Worm (Caenorhabditis elegans) whole organism, mixed stage, embryonic: ENCODE results near the gene ugt-2.

Experiments used
- M03D4.4 ChIP-seq: sonication (generic microtip); optimal IDR thresholded peaks from 2 replicates; lab custom pipeline; 2017; ENCODE audit warnings: mild to moderate bottlenecking, missing genetic modification characterization, missing compliant biosample characterization
- bed-3 ChIP-seq: fragments of 200-800 bp; sonication (Bioruptor generic); optimal IDR thresholded peaks from 3 replicates; lab custom pipeline; 2018; ENCODE audit warnings: mild to moderate bottlenecking, missing genetic modification characterization, moderate library complexity, missing compliant biosample characterization
- ceh-39 ChIP-seq: fragments of 150-350 bp; optimal IDR thresholded peaks from 2 replicates; lab custom pipeline; 2014; ENCODE audit warnings: missing biosample characterization, missing genetic modification characterization
- ceh-43 ChIP-seq: fragments of 200-800 bp; sonication (Bioruptor generic); optimal IDR thresholded peaks from 2 replicates; lab custom pipeline; 2018; ENCODE audit warnings: mild to moderate bottlenecking, missing genetic modification characterization, moderate library complexity, missing compliant biosample characterization
- ceh-83 ChIP-seq: fragments of 200-800 bp; sonication (Bioruptor generic); optimal IDR thresholded peaks from 2 replicates; lab custom pipeline; 2018; ENCODE audit warnings: mild to moderate bottlenecking, missing genetic modification characterization, missing compliant biosample characterization
- ces-1 ChIP-seq: fragments of 150-350 bp; optimal IDR thresholded peaks from 2 replicates; lab custom pipeline; 2014; ENCODE audit warnings: missing biosample characterization, missing genetic modification reagents, missing genetic modification characterization
- drap-1 ChIP-seq: fragments of 200-800 bp; sonication (Bioruptor generic); optimal IDR thresholded peaks from 3 replicates; lab custom pipeline; 2018; ENCODE audit warnings: mild to moderate bottlenecking, missing genetic modification characterization, missing compliant biosample characterization
- elt-1 ChIP-seq: sonication (generic microtip); optimal IDR thresholded peaks from 2 replicates; lab custom pipeline; 2017; ENCODE audit warnings: missing genetic modification characterization, mild to moderate bottlenecking, missing compliant biosample characterization, antibody characterized with exemption, moderate library complexity, borderline replicate concordance; ENCODE audit not compliant: insufficient read depth
- elt-3 ChIP-seq: fragments of 150-350 bp; optimal IDR thresholded peaks from 2 replicates; lab custom pipeline; 2014; ENCODE audit warnings: missing biosample characterization, missing genetic modification characterization
- flh-1 ChIP-seq: fragments of 200-800 bp; sonication (Bioruptor generic); optimal IDR thresholded peaks from 2 replicates; lab custom pipeline; 2018; ENCODE audit warnings: mild to moderate bottlenecking, missing genetic modification characterization, moderate library complexity, missing compliant biosample characterization
- ham-2 ChIP-seq: fragments of 200-800 bp; sonication (Bioruptor generic); optimal IDR thresholded peaks from 2 replicates; lab custom pipeline; 2018; ENCODE audit warnings: mild to moderate bottlenecking, missing genetic modification characterization, missing compliant biosample characterization
- hlh-1 ChIP-seq: fragments of 150-350 bp; optimal IDR thresholded peaks from 2 replicates; lab custom pipeline; 2014; ENCODE audit warnings: missing biosample characterization, missing genetic modification reagents, missing genetic modification characterization
- lin-13 ChIP-seq: fragments of 150-350 bp; optimal IDR thresholded peaks from 2 replicates; lab custom pipeline; 2014; ENCODE audit warnings: missing biosample characterization, missing genetic modification characterization
- lin-32 ChIP-seq: fragments of 200-800 bp; sonication (Bioruptor generic); optimal IDR thresholded peaks from 2 replicates; lab custom pipeline; 2018; ENCODE audit warnings: mild to moderate bottlenecking, missing genetic modification characterization, missing compliant biosample characterization
- lsy-2 ChIP-seq: fragments of 150-350 bp; optimal IDR thresholded peaks from 2 replicates; lab custom pipeline; 2014; ENCODE audit warnings: missing biosample characterization, missing genetic modification characterization
- mab-5 ChIP-seq: fragments of 150-350 bp; optimal IDR thresholded peaks from 2 replicates; lab custom pipeline; 2014; ENCODE audit warnings: missing biosample characterization, missing genetic modification characterization
- mep-1 ChIP-seq: fragments of 150-350 bp; optimal IDR thresholded peaks from 2 replicates; lab custom pipeline; 2017; ENCODE audit warnings: missing biosample characterization, missing genetic modification reagents, missing genetic modification characterization, inconsistent platforms
- mls-2 ChIP-seq: sonication (generic microtip); optimal IDR thresholded peaks from 2 replicates; lab custom pipeline; 2016; ENCODE audit warnings: mild to moderate bottlenecking, missing genetic modification characterization, moderate library complexity, missing compliant biosample characterization
- nhr-12 ChIP-seq: fragments of 150-350 bp; optimal IDR thresholded peaks from 2 replicates; lab custom pipeline; 2014; ENCODE audit warnings: missing biosample characterization, missing genetic modification characterization
- nhr-2 ChIP-seq: fragments of 150-350 bp; optimal IDR thresholded peaks from 2 replicates; lab custom pipeline; 2014; ENCODE audit warnings: missing biosample characterization, missing genetic modification characterization
- nhr-237 ChIP-seq: fragments of 150-350 bp; optimal IDR thresholded peaks from 2 replicates; lab custom pipeline; 2014; ENCODE audit warnings: missing biosample characterization, missing genetic modification characterization
- nhr-28 ChIP-seq: fragments of 150-350 bp; optimal IDR thresholded peaks from 2 replicates; lab custom pipeline; 2014; ENCODE audit warnings: missing biosample characterization, missing genetic modification characterization
- nhr-76 ChIP-seq: sonication (generic microtip); optimal IDR thresholded peaks from 2 replicates; lab custom pipeline; 2017; ENCODE audit warnings: missing biosample characterization, missing genetic modification characterization
- pha-4 ChIP-seq: fragments of 150-350 bp; optimal IDR thresholded peaks from 2 replicates; lab custom pipeline; 2018; ENCODE audit warnings: missing biosample characterization, missing genetic modification reagents, missing genetic modification characterization
- snpc-4 ChIP-seq: fragments of 150-350 bp; optimal IDR thresholded peaks from 2 replicates; lab custom pipeline; 2014; ENCODE audit warnings: missing biosample characterization, missing genetic modification characterization
- sptf-1 ChIP-seq: sonication (generic microtip); optimal IDR thresholded peaks from 2 replicates; lab custom pipeline; 2017; ENCODE audit warnings: mild to moderate bottlenecking, missing genetic modification characterization, moderate library complexity, missing compliant biosample characterization
- tbx-8 ChIP-seq: fragments of 200-800 bp; sonication (Bioruptor generic); optimal IDR thresholded peaks from 2 replicates; lab custom pipeline; 2018; ENCODE audit warnings: mild to moderate bottlenecking, missing genetic modification characterization, moderate library complexity, missing compliant biosample characterization
- unc-120 ChIP-seq: sonication (generic microtip); optimal IDR thresholded peaks from 2 replicates; lab custom pipeline; 2017; ENCODE audit warnings: missing genetic modification characterization, missing compliant biosample characterization; ENCODE audit not compliant: poor library complexity, severe bottlenecking
- unc-39 ChIP-seq: fragments of 150-350 bp; optimal IDR thresholded peaks from 2 replicates; lab custom pipeline; 2014; ENCODE audit warnings: missing biosample characterization, missing genetic modification characterization
- unc-62 ChIP-seq: fragments of 150-350 bp; optimal IDR thresholded peaks from 2 replicates; lab custom pipeline; 2014; ENCODE audit warnings: missing biosample characterization, missing genetic modification reagents, missing genetic modification characterization
- zip-8 ChIP-seq: fragments of 150-350 bp; optimal IDR thresholded peaks from 2 replicates; lab custom pipeline; 2014; ENCODE audit warnings: missing biosample characterization, missing genetic modification characterization
- ztf-11 ChIP-seq: fragments of 150-350 bp; optimal IDR thresholded peaks from 2 replicates; lab custom pipeline; 2014; ENCODE audit warnings: missing biosample characterization, missing genetic modification characterization

The ugt-2 gene

ce11 chrV:10357467-10357953, 41.1 kb upstream of the ugt-2 start, which contains the start of gene ceeh-2:
TSS of gene ceeh-2 (minus strand) at chrV:10357903.
- TF ChIP-seq lin-13 (no peak), lin-32 (GFP tag; lab: Kevin White, UChicago) (no peak), nhr-28 (no peak)
- TF ChIP-seq, all 35 proteins: peak for 0

ce11 chrV:10358238-10358637, 40.4 kb upstream of the ugt-2 start, which contains the start of gene ttll-15:
TSS of gene ttll-15 (plus strand) at chrV:10358538.
- TF ChIP-seq ham-2 (no peak), unc-39 (tag; lab: Kevin White, UChicago) (no peak), bed-3 (GFP tag; lab: Kevin White, UChicago) (no peak), lsy-2 (tag; lab: Kevin White, UChicago) (no peak), nhr-237 (tag; lab: Kevin White, UChicago) (no peak), ceh-83 (no peak), nhr-28 (no peak), flh-1 (GFP tag; lab: Kevin White, UChicago) (no peak), nhr-76 (tag; lab: Kevin White, UChicago) (no peak), lin-13 (no peak)

ce11 chrV:10360186-10360585, 38.4 kb upstream of the ugt-2 start:
- TF ChIP-seq ham-2 (no peak), mab-5 (tag; lab: Kevin White, UChicago) (no peak), ceh-39 (tag; lab: Kevin White, UChicago) (no peak), sptf-1 (tag; lab: Kevin White, UChicago) (no peak), ztf-11 (no peak), nhr-12 (tag; lab: Kevin White, UChicago) (no peak), ces-1 (GFP tag; lab: Kevin White, UChicago) (no peak), mep-1 (tag; lab: Kevin White, UChicago) (no peak), pha-4 (tag; lab: Kevin White, UChicago) (no peak), nhr-28 (no peak), snpc-4 (tag; lab: Kevin White, UChicago) (no peak), ceh-43 (GFP tag; lab: Kevin White, UChicago) (no peak)

ce11 chrV:10361830-10362397, 36.7 kb upstream of the ugt-2 start, which contains the start of gene cash-1:
TSS of gene cash-1 (plus strand) at chrV:10362261.
- TF ChIP-seq elt-1: no peak
- peak; percentile 10 for TF ChIP-seq hlh-1 (tag; lab: Kevin White, UChicago)
- no peak for TF ChIP-seq lin-32 (GFP tag; lab: Kevin White, UChicago)
- peak; percentile 23 for TF ChIP-seq lin-13
- no peak for TF ChIP-seq elt-3 (tag; lab: Kevin White, UChicago)
- peak; percentile 54 for TF ChIP-seq mep-1 (tag; lab: Kevin White, UChicago)
- TF ChIP-seq nhr-2 (tag; lab: Kevin White, UChicago): no peak
- TF ChIP-seq ztf-11: no peak
- TF ChIP-seq unc-120: no peak
- TF ChIP-seq lsy-2 (tag; lab: Kevin White, UChicago): peak; percentile 68
- no peak for TF ChIP-seq ceh-83
- peak; percentile 32 for TF ChIP-seq nhr-237 (tag; lab: Kevin White, UChicago)
- TF ChIP-seq ces-1 (GFP tag; lab: Kevin White, UChicago): peak; percentile 89
- no peak for TF ChIP-seq nhr-28
- peak; percentile 18 for TF ChIP-seq pha-4 (tag; lab: Kevin White, UChicago)
- TF ChIP-seq ceh-39 (tag; lab: Kevin White, UChicago): peak; percentile 18
- TF ChIP-seq, all 35 proteins: peak for 8

- no peak for TF ChIP-seq ces-1 (GFP tag; lab: Kevin White, UChicago)
- TF ChIP-seq elt-1: no peak
- TF ChIP-seq M03D4.4 (tag; lab: Kevin White, UChicago): no peak
- TF ChIP-seq drap-1 (GFP tag; lab: Kevin White, UChicago): no peak
- TF ChIP-seq mls-2 (tag; lab: Kevin White, UChicago): no peak
- no peak for TF ChIP-seq bed-3 (GFP tag; lab: Kevin White, UChicago)
- no peak for TF ChIP-seq unc-120
- TF ChIP-seq zip-8 (tag; lab: Kevin White, UChicago): no peak
- no peak for TF ChIP-seq ztf-11
- TF ChIP-seq tbx-8 (GFP tag; lab: Kevin White, UChicago): no peak
- TF ChIP-seq snpc-4 (tag; lab: Kevin White, UChicago): no peak
- TF ChIP-seq ceh-43 (GFP tag; lab: Kevin White, UChicago): no peak
- no peak for TF ChIP-seq nhr-12 (tag; lab: Kevin White, UChicago)
- no peak for TF ChIP-seq mep-1 (tag; lab: Kevin White, UChicago)
- TF ChIP-seq ceh-83: no peak
- TF ChIP-seq ceh-39 (tag; lab: Kevin White, UChicago): no peak
- no peak for TF ChIP-seq elt-3 (tag; lab: Kevin White, UChicago)
- no peak for TF ChIP-seq unc-62 (GFP tag; lab: Kevin White, UChicago)
- TF ChIP-seq lin-32 (GFP tag; lab: Kevin White, UChicago): no peak
Observed at ce11 chrV:10363834-10364233, 34.8 kb upstream of the ugt-2 start.
